Fruit fly (Drosophila melanogaster): ENCODE data around the gene AP-1sigma.

DNA sequence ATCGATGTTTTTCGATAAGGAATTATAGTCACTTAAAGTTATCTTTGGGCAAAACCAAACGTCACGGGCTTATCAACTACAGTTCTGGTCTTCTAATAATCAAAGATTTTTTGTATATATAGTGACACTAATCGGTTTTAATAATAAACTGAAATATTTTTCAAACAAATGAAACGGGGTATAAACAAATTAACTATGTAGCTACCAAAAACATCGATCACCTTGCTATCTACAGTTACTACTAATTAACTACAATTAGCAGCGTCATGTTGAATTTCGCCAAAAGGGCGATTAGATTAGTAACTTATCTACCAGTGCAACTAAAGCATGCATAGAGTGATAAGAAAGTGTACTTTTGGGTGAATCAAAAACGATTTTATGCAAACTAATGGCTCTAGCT lies 32.9 kb downstream of the AP-1sigma start:
- TF ChIP-seq CG15710 (tag; optimal IDR thresholded peaks at IDR 0.05) (no peak), EcR (GFP tag; optimal IDR thresholded peaks at IDR 0.05) (no peak), CG4496 (GFP tag; IDR thresholded peaks at IDR 0.05) (no peak), D1 (tag; optimal IDR thresholded peaks at IDR 0.05) (no peak), CG14655 (GFP tag; optimal IDR thresholded peaks at IDR 0.05) (no peak), CG32121 (GFP tag; IDR thresholded peaks at IDR 0.05) (no peak)
